Worm (Caenorhabditis elegans): ENCODE results near the gene C34E11.4.

Gene C34E11.4

DNA sequence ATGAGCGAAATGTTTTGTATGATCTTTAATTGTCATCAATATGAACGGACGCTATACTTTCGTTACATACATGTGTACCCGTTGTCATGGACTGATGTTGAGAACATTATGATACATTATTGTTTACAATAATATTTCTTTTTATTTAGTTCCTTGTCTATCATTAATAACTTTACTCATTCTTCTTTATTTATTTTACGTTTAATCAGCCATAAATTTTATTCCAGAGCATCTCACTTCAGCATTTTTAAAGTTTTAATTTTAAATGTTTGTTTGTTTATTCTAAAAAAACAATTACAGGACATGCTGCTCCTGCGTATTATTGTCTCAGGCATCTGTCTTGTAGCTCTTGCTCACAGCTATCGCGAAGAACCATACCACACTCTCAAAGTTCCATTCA, 39.4 kb downstream of the C34E11.4 start, which contains the start of gene F54F7.2:
Gene F54F7.2 (plus strand): TSS at position 301 of the 400 bp plus-strand sequence.
- TF ChIP-seq aly-2 (tag; optimal IDR thresholded peaks at IDR 0.05) (no peak), attf-4 (tag; optimal IDR thresholded peaks at IDR 0.05) (no peak), T26A8.4 (GFP tag; IDR thresholded peaks at IDR 0.05) (no peak), hlh-11 (tag; optimal IDR thresholded peaks at IDR 0.05) (no peak), hif-1 (tag; optimal IDR thresholded peaks at IDR 0.05) (no peak), T20F7.1 (GFP tag; optimal IDR thresholded peaks at IDR 0.05) (no peak), ceh-82 (tag; optimal IDR thresholded peaks at IDR 0.05) (no peak), hmg-1.1 (GFP tag; IDR thresholded peaks at IDR 0.05) (no peak), F49E8.2 (tag; optimal IDR thresholded peaks at IDR 0.05; ENCODE audit: borderline replicate concordance) (no peak), zfp-3 (GFP tag; conservative IDR thresholded peaks at IDR 0.05) (no peak), ceh-62 (tag; optimal IDR thresholded peaks at IDR 0.05) (no peak)

DNA sequence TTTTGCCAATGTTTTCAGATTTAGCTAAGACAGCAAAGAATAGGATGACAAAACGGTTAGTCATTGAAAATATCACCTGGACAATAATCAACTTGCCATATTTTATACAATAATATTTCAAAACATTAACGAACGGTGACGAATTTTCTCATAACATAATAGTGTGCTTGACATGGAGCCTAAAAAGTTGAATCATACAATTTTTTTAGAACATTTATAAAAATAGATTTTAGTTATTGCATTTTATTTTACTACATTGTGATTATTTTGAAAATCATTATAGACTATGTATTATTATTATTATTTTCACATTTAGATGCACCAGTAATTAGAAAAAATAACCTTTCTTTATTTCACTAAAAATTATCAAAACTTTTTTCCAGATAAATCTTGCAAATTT, 44.6 kb downstream of the C34E11.4 start, which contains the start of gene F54F7.9:
Gene F54F7.9 (minus strand): TSS at position 101 of the 400 bp plus-strand sequence.
- no peak for TF ChIP-seq lin-13 (GFP tag; optimal IDR thresholded peaks at IDR 0.05)
- TF ChIP-seq tra-1 (GFP tag; IDR thresholded peaks at IDR 0.05) = no peak
- no peak for TF ChIP-seq lim-7 (GFP tag; IDR thresholded peaks at IDR 0.05)
- TF ChIP-seq hlh-30 (tag; optimal IDR thresholded peaks at IDR 0.05; ENCODE audit: insufficient read depth) = no peak
- TF ChIP-seq madf-5 (GFP tag; IDR thresholded peaks at IDR 0.05) = no peak
- no peak for TF ChIP-seq Y48G9A.11 (GFP tag; IDR thresholded peaks at IDR 0.05)
- no peak for TF ChIP-seq zfp-2 (tag; optimal IDR thresholded peaks at IDR 0.05)

DNA sequence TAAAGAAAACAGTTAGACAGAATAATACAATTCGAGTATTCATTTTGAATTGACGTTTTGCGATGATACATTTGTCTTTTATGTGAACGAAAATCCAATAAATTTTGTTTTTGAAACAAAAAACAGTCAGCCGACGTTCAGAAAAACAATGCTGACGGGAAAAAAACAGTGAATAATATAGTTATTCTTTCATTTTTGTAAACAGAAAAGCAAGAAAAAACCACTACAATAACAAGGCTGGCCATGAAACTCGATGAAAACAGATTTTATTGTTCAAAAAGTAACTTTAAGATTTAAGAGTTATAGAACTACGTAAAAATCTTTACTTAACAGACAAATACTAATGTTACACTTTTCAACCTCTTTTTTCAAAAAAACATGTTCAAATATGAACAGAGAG, 46.1 kb downstream of the C34E11.4 start, which contains the start of gene F54F7.3:
Gene F54F7.3 (minus strand): TSS at position 101 of the 400 bp plus-strand sequence.
- TF ChIP-seq nhr-111 (GFP tag; optimal IDR thresholded peaks at IDR 0.05) (no peak), dmd-9 (GFP tag; IDR thresholded peaks at IDR 0.05) (no peak), madf-5 (GFP tag; IDR thresholded peaks at IDR 0.05) (no peak), saeg-2 (GFP tag; IDR thresholded peaks at IDR 0.05) (no peak), lsy-2 (tag; optimal IDR thresholded peaks at IDR 0.05) (no peak), fos-1 (tag; optimal IDR thresholded peaks at IDR 0.05) (no peak), dve-1 (tag; optimal IDR thresholded peaks at IDR 0.05; ENCODE audit: insufficient read depth) (no peak), ztf-11 (tag; optimal IDR thresholded peaks at IDR 0.05) (no peak), lim-7 (GFP tag; IDR thresholded peaks at IDR 0.05) (no peak), rbr-2 (tag; optimal IDR thresholded peaks at IDR 0.05) (no peak)

DNA sequence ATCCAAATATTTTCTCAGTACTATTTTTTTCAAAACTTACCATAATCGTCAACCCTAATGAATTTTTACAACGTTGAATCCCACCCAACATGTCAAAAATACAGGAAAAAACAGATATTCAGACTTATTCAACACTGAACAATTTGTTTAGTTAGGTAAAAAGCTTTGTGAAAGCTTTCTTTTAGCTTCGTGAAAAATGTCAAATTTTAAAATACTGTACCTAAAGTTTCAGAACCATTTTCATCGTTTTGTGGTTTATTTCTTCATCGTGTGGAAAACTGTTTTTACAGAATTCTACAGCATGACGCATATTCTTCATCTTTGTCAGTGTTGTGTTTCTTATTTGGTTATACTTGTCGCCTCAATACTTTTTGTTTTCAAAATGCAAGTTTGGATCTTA, 46.6 kb downstream of the C34E11.4 start, which contains the start of gene F54F7.14:
Gene F54F7.14 (plus strand): TSS at position 301 of the 400 bp plus-strand sequence.
- TF ChIP-seq lin-15B (tag; optimal IDR thresholded peaks at IDR 0.05) = no peak
- no peak for TF ChIP-seq sdz-12 (GFP tag; optimal IDR thresholded peaks at IDR 0.05)
- TF ChIP-seq ZK337.2 (GFP tag; IDR thresholded peaks at IDR 0.05) = no peak
- TF ChIP-seq lin-39 (tag; optimal IDR thresholded peaks at IDR 0.05) = no peak
- TF ChIP-seq rbr-2 (tag; optimal IDR thresholded peaks at IDR 0.05) = no peak
- no peak for TF ChIP-seq mxl-2 (GFP tag; conservative IDR thresholded peaks at IDR 0.05)
- no peak for TF ChIP-seq aha-1 (tag)
- no peak for TF ChIP-seq vab-7 (GFP tag; IDR thresholded peaks at IDR 0.05)
- TF ChIP-seq set-16 (GFP tag; IDR thresholded peaks at IDR 0.05) = no peak
- no peak for TF ChIP-seq lin-13 (GFP tag; optimal IDR thresholded peaks at IDR 0.05)
- no peak for TF ChIP-seq ceh-28 (tag; optimal IDR thresholded peaks at IDR 0.05)
- no peak for TF ChIP-seq nhr-111 (GFP tag; optimal IDR thresholded peaks at IDR 0.05)
- no peak for TF ChIP-seq php-3 (GFP tag; IDR thresholded peaks at IDR 0.05)
- TF ChIP-seq snpc-1.2 (GFP tag; IDR thresholded peaks at IDR 0.05) = no peak

Data from whole organism, L4 larva.